Worm (Caenorhabditis elegans) whole organism, L3 larva: ENCODE measurements around the gene bath-1.

Experiments used
- mml-1 ChIP-seq: fragments of 150-350 bp; sonication (generic microtip); optimal IDR thresholded peaks from 3 replicates; lab custom pipeline; 2014; ENCODE audit warnings: missing biosample characterization, missing genetic modification characterization
- skn-1 ChIP-seq: fragments of 150-350 bp; optimal IDR thresholded peaks from 2 replicates; lab custom pipeline; 2014; ENCODE audit warnings: missing biosample characterization, missing genetic modification characterization
- snpc-4 ChIP-seq: fragments of 150-350 bp; optimal IDR thresholded peaks from 2 replicates; lab custom pipeline; 2014; ENCODE audit warnings: missing biosample characterization, missing genetic modification characterization
- unc-39 ChIP-seq: sonication (generic microtip); optimal IDR thresholded peaks from 4 replicates; lab custom pipeline; 2017; ENCODE audit warnings: missing biosample characterization, missing genetic modification characterization
- zag-1 ChIP-seq: fragments of 150-350 bp; optimal IDR thresholded peaks from 2 replicates; lab custom pipeline; 2014; ENCODE audit warnings: missing biosample characterization, missing genetic modification characterization
- ztf-4 ChIP-seq: fragments of 150-350 bp; optimal IDR thresholded peaks from 2 replicates; lab custom pipeline; 2014; ENCODE audit warnings: missing biosample characterization, missing genetic modification characterization

DNA sequence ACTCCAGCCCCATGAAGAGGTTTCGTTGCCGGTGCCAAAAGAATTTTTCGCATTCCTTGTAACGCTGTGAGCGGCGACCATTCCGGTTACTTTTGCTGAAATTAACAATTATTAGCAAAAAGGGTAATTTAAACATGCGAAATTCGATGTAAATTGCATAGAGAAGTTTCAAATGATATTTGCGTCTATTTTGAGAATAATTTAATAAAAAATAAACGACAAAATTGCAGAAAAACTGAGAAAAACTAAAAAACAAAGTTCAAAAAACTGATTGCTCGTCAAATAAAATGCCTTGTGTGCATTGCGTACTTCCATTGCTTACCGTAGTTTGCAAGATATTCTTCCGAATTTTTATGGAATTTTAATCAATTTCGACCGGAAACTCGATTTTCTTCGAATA lies 16.9 kb upstream of the bath-1 start, which contains the start of gene bath-24:
- TF ChIP-seq skn-1 (tag; lab: Kevin White, UChicago), result no peak
- TF ChIP-seq ztf-4 (tag; lab: Kevin White, UChicago), result no peak
- no peak for TF ChIP-seq unc-39 (tag; lab: Kevin White, UChicago)
- TF ChIP-seq mml-1 (tag; lab: Kevin White, UChicago), result no peak
- TF ChIP-seq zag-1 (tag; lab: Kevin White, UChicago), result no peak
- no peak for TF ChIP-seq snpc-4 (tag; lab: Kevin White, UChicago)
